Worm (Caenorhabditis elegans): ENCODE results near the gene K06H7.7.

The K06H7.7 gene

ce11 chrIII:8132496-8132895 is 47.2 kb upstream of the K06H7.7 start (continued):
- no peak for TF ChIP-seq hlh-17 (GFP tag; optimal IDR thresholded peaks at IDR 0.05; ENCODE audit: borderline replicate concordance)
- TF ChIP-seq snpc-4 (tag; optimal IDR thresholded peaks at IDR 0.05), result no peak
- 0 out of 2 replicates have a peak, but pooled peaks have one; percentile 18 for TF ChIP-seq ceh-88 (GFP tag; IDR thresholded peaks at IDR 0.05)
- no peak for TF ChIP-seq lin-35 (GFP tag; optimal IDR thresholded peaks at IDR 0.05)
- TF ChIP-seq unc-62 (GFP tag; optimal IDR thresholded peaks at IDR 0.05), result no peak
- no peak for TF ChIP-seq C16A3.4 (tag; optimal IDR thresholded peaks at IDR 0.05)
- no peak for TF ChIP-seq fkh-10 (GFP tag; optimal IDR thresholded peaks at IDR 0.05)

DNA sequence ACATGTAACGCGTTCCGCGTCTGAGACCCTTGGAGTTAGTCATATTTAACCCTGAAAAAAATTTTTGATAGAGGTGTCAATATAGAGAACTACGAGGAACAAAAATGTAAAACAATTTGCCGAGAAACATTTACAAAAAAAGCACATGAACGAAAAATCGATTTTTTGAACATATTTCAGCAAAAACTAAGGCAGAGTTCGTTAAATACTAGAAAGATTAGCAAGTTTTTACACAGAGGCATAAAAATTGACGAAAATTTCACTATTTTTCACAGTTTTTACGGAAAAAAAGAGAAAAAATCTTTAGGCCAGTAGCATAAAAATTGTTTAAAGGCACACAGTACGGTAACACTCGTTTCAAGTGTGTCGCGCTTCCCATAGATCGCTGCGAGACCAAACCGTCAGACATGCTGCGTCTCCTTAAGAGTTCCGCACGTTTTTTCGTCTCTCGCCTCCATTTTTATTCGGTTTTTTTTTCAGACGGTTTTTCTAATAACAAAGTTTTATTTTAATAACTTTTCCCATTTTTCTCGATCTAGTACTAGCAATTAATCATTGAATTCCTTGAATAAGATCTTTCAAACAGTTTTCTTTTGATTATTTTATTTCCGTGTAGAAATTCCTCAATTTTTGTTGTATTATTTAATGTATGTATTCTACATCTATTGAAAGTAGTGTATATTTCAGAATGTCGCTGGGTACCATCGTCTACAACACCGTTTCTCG is 45.1 kb upstream of the K06H7.7 start, which contains the start of the genes rpl-21 and C14B9.10:
Gene rpl-21, minus strand, starts transcription at position 51 of the 726 bp plus-strand sequence.
Gene C14B9.10, plus strand, starts transcription at position 676 of the 726 bp plus-strand sequence.
- TF ChIP-seq C16A3.4 (tag; optimal IDR thresholded peaks at IDR 0.05), result peak; percentile 90
- TF ChIP-seq nhr-20 (tag; optimal IDR thresholded peaks at IDR 0.05), result peak; percentile 85
- TF ChIP-seq nhr-237 (tag; optimal IDR thresholded peaks at IDR 0.05), result peak; percentile 57
- TF ChIP-seq elt-2 (tag; optimal IDR thresholded peaks at IDR 0.05), result peak; percentile 5
- TF ChIP-seq sptf-1 (tag; optimal IDR thresholded peaks at IDR 0.05), result no peak
- TF ChIP-seq jun-1 (tag; optimal IDR thresholded peaks at IDR 0.05), result peak; percentile 74
- peak; percentile 86 for TF ChIP-seq isw-1 (GFP tag; IDR thresholded peaks at IDR 0.05)
- no peak for TF ChIP-seq nhr-12 (tag; optimal IDR thresholded peaks at IDR 0.05)
- peak; percentile 47; the same call in 1 of the 2 replicates for TF ChIP-seq ceh-88 (GFP tag; IDR thresholded peaks at IDR 0.05)
- peak; percentile 84 to 89 for TF ChIP-seq lin-35 (GFP tag; optimal IDR thresholded peaks at IDR 0.05)
- peak in 1 of 2 experiments; percentile 13 for TF ChIP-seq ztf-11 (tag; optimal IDR thresholded peaks at IDR 0.05)
- peak; percentile 93 for TF ChIP-seq snu-23 (GFP tag; optimal IDR thresholded peaks at IDR 0.05)
- TF ChIP-seq mep-1 (tag; optimal IDR thresholded peaks at IDR 0.05), result peak; percentile 86
- peak; percentile 27 for TF ChIP-seq egl-13 (tag; optimal IDR thresholded peaks at IDR 0.05)
- peak; percentile 95 for TF ChIP-seq nhr-85 (tag)
- no peak for TF ChIP-seq efl-3 (GFP tag; optimal IDR thresholded peaks at IDR 0.05)
- no peak for TF ChIP-seq nhr-28 (tag; optimal IDR thresholded peaks at IDR 0.05)
- TF ChIP-seq lin-15B (tag; optimal IDR thresholded peaks at IDR 0.05), result peak; percentile 78
- TF ChIP-seq blmp-1 (tag; optimal IDR thresholded peaks at IDR 0.05), result peak; percentile 72
- TF ChIP-seq Y116A8C.19 (tag; optimal IDR thresholded peaks at IDR 0.05; ENCODE audit: borderline replicate concordance), result no peak
- TF ChIP-seq unc-130 (tag; optimal IDR thresholded peaks at IDR 0.05), result peak; percentile 95
- no peak for TF ChIP-seq fkh-10 (GFP tag; optimal IDR thresholded peaks at IDR 0.05)
- TF ChIP-seq lin-13 (GFP tag; optimal IDR thresholded peaks at IDR 0.05), result peak; percentile 73
- TF ChIP-seq pax-3 (tag; optimal IDR thresholded peaks at IDR 0.05), result peak; percentile 37
- TF ChIP-seq irx-1 (tag; optimal IDR thresholded peaks at IDR 0.05), result peak; percentile 56
- TF ChIP-seq C04F5.9 (tag; optimal IDR thresholded peaks at IDR 0.05), result peak; percentile 50
- no peak for TF ChIP-seq ceh-8 (GFP tag; optimal IDR thresholded peaks at IDR 0.05)
- TF ChIP-seq nhr-11 (tag; optimal IDR thresholded peaks at IDR 0.05), result peak; percentile 75
- TF ChIP-seq aly-2 (tag; optimal IDR thresholded peaks at IDR 0.05), result peak; percentile 83
- peak; percentile 33 for TF ChIP-seq sox-4 (tag; optimal IDR thresholded peaks at IDR 0.05)
- peak; percentile 85 for TF ChIP-seq swsn-7 (tag; optimal IDR thresholded peaks at IDR 0.05)
- TF ChIP-seq ceh-63 (GFP tag; optimal IDR thresholded peaks at IDR 0.05), result no peak
- no peak for TF ChIP-seq hlh-4 (tag; optimal IDR thresholded peaks at IDR 0.05)
- peak; percentile 53 for TF ChIP-seq F16B12.6 (tag; optimal IDR thresholded peaks at IDR 0.05)
- TF ChIP-seq elt-3 (tag; optimal IDR thresholded peaks at IDR 0.05), result peak in 2 of 6 experiments; percentile 41 to 73
- no peak for TF ChIP-seq ces-1 (GFP tag; optimal IDR thresholded peaks at IDR 0.05)
- TF ChIP-seq dsc-1 (tag; optimal IDR thresholded peaks at IDR 0.05), result peak; percentile 73
- TF ChIP-seq fos-1 (tag; optimal IDR thresholded peaks at IDR 0.05), result peak; percentile 76
- peak; percentile 82 for TF ChIP-seq nhr-90 (tag; optimal IDR thresholded peaks at IDR 0.05; ENCODE audit: poor library complexity)
- peak; percentile 77 for TF ChIP-seq lin-14 (GFP tag; optimal IDR thresholded peaks at IDR 0.05)
- TF ChIP-seq ceh-82 (tag; optimal IDR thresholded peaks at IDR 0.05), result peak; percentile 73 to 88 (median 77)
- peak; percentile 9 for TF ChIP-seq hpl-2 (GFP tag; optimal IDR thresholded peaks at IDR 0.05)
- TF ChIP-seq skn-1 (tag; optimal IDR thresholded peaks at IDR 0.05), result peak; percentile 85
- peak; percentile 68 for TF ChIP-seq ztf-4 (tag; optimal IDR thresholded peaks at IDR 0.05)
- peak; percentile 83 for TF ChIP-seq tbx-2 (tag; optimal IDR thresholded peaks at IDR 0.05)
- TF ChIP-seq nhr-77 (tag; optimal IDR thresholded peaks at IDR 0.05), result peak; percentile 73
